Worm (Caenorhabditis elegans) whole organism, young adult: ENCODE data around the gene nhr-128.
A peak's percentile ranks its signal among the peaks of the same experiment; 100 is the strongest.

Source experiments
- B0019.2 ChIP-seq: fragments of 200-800 bp; sonication (Bioruptor generic); conservative IDR thresholded peaks from 2 replicates; pipeline ENCODE4 v1.3.6; 2022; ENCODE audit warnings: missing genetic modification reagents, missing genetic modification characterization, missing compliant biosample characterization
- B0261.1 ChIP-seq: sonication (generic microtip); optimal IDR thresholded peaks from 2 replicates; lab custom pipeline; 2016; ENCODE audit warnings: mild to moderate bottlenecking, missing genetic modification characterization, moderate library complexity, missing compliant biosample characterization
- F37B4.10 ChIP-seq: fragments of 200-800 bp; sonication (Bioruptor generic); IDR thresholded peaks from 2 replicates; pipeline ENCODE4 v1.3.6; 2022; ENCODE audit warnings: missing genetic modification characterization, missing compliant biosample characterization
- F49E8.2 ChIP-seq: sonication (generic microtip); optimal IDR thresholded peaks from 3 replicates; lab custom pipeline; 2017; ENCODE audit warnings: missing genetic modification characterization, mild to moderate bottlenecking, missing compliant biosample characterization, antibody characterized with exemption, moderate library complexity; ENCODE audit not compliant: insufficient read depth
- F52B5.7 ChIP-seq: sonication (generic microtip); optimal IDR thresholded peaks from 2 replicates; lab custom pipeline; 2016; ENCODE audit warnings: mild to moderate bottlenecking, missing genetic modification characterization, missing compliant biosample characterization
- F55B11.4 ChIP-seq: sonication (generic microtip); optimal IDR thresholded peaks from 2 replicates; lab custom pipeline; 2016; ENCODE audit warnings: missing compliant biosample characterization, missing genetic modification characterization, borderline replicate concordance; ENCODE audit not compliant: insufficient read depth
- F57A8.1 ChIP-seq: fragments of 200-800 bp; sonication (Bioruptor generic); optimal IDR thresholded peaks from 2 replicates; lab custom pipeline; 2018; ENCODE audit warnings: mild to moderate bottlenecking, missing genetic modification characterization, moderate library complexity, missing compliant biosample characterization
- T07F8.4 ChIP-seq: sonication (generic microtip); optimal IDR thresholded peaks from 2 replicates; lab custom pipeline; 2016; ENCODE audit warnings: mild to moderate bottlenecking, missing genetic modification characterization, moderate library complexity, missing compliant biosample characterization
- Y67H2A.10 ChIP-seq: fragments of 200-800 bp; sonication (Bioruptor generic); conservative IDR thresholded peaks from 2 replicates; pipeline ENCODE4 v1.3.6; 2022; ENCODE audit warnings: missing genetic modification reagents, missing genetic modification characterization, missing compliant biosample characterization
- ZK185.1 ChIP-seq: sonication (generic microtip); optimal IDR thresholded peaks from 2 replicates; lab custom pipeline; 2016; ENCODE audit warnings: mild to moderate bottlenecking, missing genetic modification characterization, missing compliant biosample characterization; ENCODE audit not compliant: poor library complexity, severe bottlenecking
- athp-1 ChIP-seq: sonication (generic microtip); optimal IDR thresholded peaks from 2 replicates; lab custom pipeline; 2017; ENCODE audit warnings: mild to moderate bottlenecking, missing genetic modification characterization, missing compliant biosample characterization
- attf-3 ChIP-seq: fragments of 200-800 bp; sonication (Bioruptor generic); conservative IDR thresholded peaks from 2 replicates; pipeline ENCODE4 v1.3.6; 2022; ENCODE audit warnings: missing genetic modification reagents, missing genetic modification characterization, missing compliant biosample characterization
- attf-6 ChIP-seq: fragments of 200-800 bp; sonication (Bioruptor generic); IDR thresholded peaks from 2 replicates; pipeline ENCODE4 v1.3.6; 2022; ENCODE audit warnings: missing genetic modification reagents, missing genetic modification characterization, missing compliant biosample characterization
- bed-2 ChIP-seq: fragments of 200-800 bp; sonication (Bioruptor generic); IDR thresholded peaks from 2 replicates; pipeline ENCODE4 v1.3.6; 2022; ENCODE audit warnings: missing genetic modification reagents, missing genetic modification characterization, missing compliant biosample characterization
- ceh-27 ChIP-seq: fragments of 200-800 bp; sonication (Bioruptor generic); optimal IDR thresholded peaks from 2 replicates; lab custom pipeline; 2018; ENCODE audit warnings: mild to moderate bottlenecking, missing genetic modification characterization, moderate library complexity, missing compliant biosample characterization
- ceh-40 ChIP-seq: fragments of 200-800 bp; sonication (Bioruptor generic); IDR thresholded peaks from 2 replicates; pipeline ENCODE4 v1.3.6; 2022; ENCODE audit warnings: missing genetic modification characterization, missing compliant biosample characterization
- die-1 ChIP-seq: sonication (generic microtip); optimal IDR thresholded peaks from 2 replicates; lab custom pipeline; 2016; ENCODE audit warnings: missing genotype, mild to moderate bottlenecking, missing genetic modification characterization, missing compliant biosample characterization
- dpl-1 ChIP-seq: fragments of 150-350 bp; optimal IDR thresholded peaks from 2 replicates; lab custom pipeline; 2014; ENCODE audit warnings: missing biosample characterization, missing genetic modification reagents, missing genetic modification characterization
- ekl-4 ChIP-seq: fragments of 200-800 bp; sonication (Bioruptor generic); IDR thresholded peaks from 2 replicates; pipeline ENCODE4 v1.3.6; 2022; ENCODE audit warnings: missing genetic modification reagents, missing genetic modification characterization, missing compliant biosample characterization
- ets-4 ChIP-seq: fragments of 200-800 bp; sonication (Bioruptor generic); optimal IDR thresholded peaks from 2 replicates; lab custom pipeline; 2018; ENCODE audit warnings: mild to moderate bottlenecking, missing genetic modification characterization, missing compliant biosample characterization
- fkh-3 ChIP-seq: sonication (generic microtip); optimal IDR thresholded peaks from 2 replicates; lab custom pipeline; 2016; ENCODE audit warnings: mild to moderate bottlenecking, missing genetic modification characterization, missing compliant biosample characterization
- gei-17 ChIP-seq: fragments of 200-800 bp; sonication (Bioruptor generic); optimal IDR thresholded peaks from 2 replicates; lab custom pipeline; 2018; ENCODE audit warnings: mild to moderate bottlenecking, missing genetic modification characterization, missing compliant biosample characterization
- let-526 ChIP-seq: fragments of 200-800 bp; sonication (Bioruptor generic); IDR thresholded peaks from 2 replicates; pipeline ENCODE4 v1.3.6; 2022; ENCODE audit warnings: missing genetic modification reagents, missing genetic modification characterization, missing compliant biosample characterization
- lin-54 ChIP-seq: fragments of 200-800 bp; sonication (Bioruptor generic); optimal IDR thresholded peaks from 2 replicates; lab custom pipeline; 2018; ENCODE audit warnings: mild to moderate bottlenecking, missing genetic modification characterization, missing compliant biosample characterization
- lir-1 ChIP-seq: fragments of 200-800 bp; sonication (Bioruptor generic); conservative IDR thresholded peaks from 2 replicates; pipeline ENCODE4 v1.3.6; 2022; ENCODE audit warnings: missing genetic modification reagents, missing genetic modification characterization, missing compliant biosample characterization
- madf-8 ChIP-seq: fragments of 200-800 bp; sonication (Bioruptor generic); conservative IDR thresholded peaks from 2 replicates; pipeline ENCODE4 v1.3.6; 2022; ENCODE audit warnings: missing genetic modification reagents, missing genetic modification characterization, missing compliant biosample characterization
- mcd-1 ChIP-seq: fragments of 200-800 bp; sonication (Bioruptor generic); IDR thresholded peaks from 2 replicates; pipeline ENCODE4 v1.3.6; 2022; ENCODE audit warnings: missing genetic modification reagents, missing genetic modification characterization, missing compliant biosample characterization
- nfya-2 ChIP-seq: fragments of 200-800 bp; sonication (Bioruptor generic); IDR thresholded peaks from 2 replicates; pipeline ENCODE4 v1.3.6; 2022; ENCODE audit warnings: missing genetic modification reagents, missing genetic modification characterization, missing compliant biosample characterization
- nhr-120 ChIP-seq: fragments of 200-800 bp; sonication (Bioruptor generic); IDR thresholded peaks from 2 replicates; pipeline ENCODE4 v1.3.6; 2022; ENCODE audit warnings: missing genetic modification characterization, missing compliant biosample characterization
- nhr-80 ChIP-seq: sonication (generic microtip); optimal IDR thresholded peaks from 2 replicates; lab custom pipeline; 2016; ENCODE audit warnings: missing genetic modification characterization, missing compliant biosample characterization
- rpc-1 ChIP-seq, 2 experiments: fragments of 150-350 bp in 1 of 2; sonication (generic microtip) in 1 of 2; optimal IDR thresholded peaks; 2 replicates each; lab custom pipeline; 2014 to 2018; ENCODE audit warnings: missing biosample characterization in 1 of 2, missing genetic modification characterization in 1 of 2, missing genetic modification reagents in 1 of 2, missing genotype in 1 of 2
- snpc-1.3 ChIP-seq: sonication (generic microtip); optimal IDR thresholded peaks from 2 replicates; lab custom pipeline; 2017; ENCODE audit warnings: missing genetic modification characterization, mild to moderate bottlenecking, missing compliant biosample characterization, antibody characterized with exemption, moderate library complexity, missing genotype, missing genetic modification reagents; ENCODE audit not compliant: insufficient read depth
- sptf-2 ChIP-seq: fragments of 200-800 bp; sonication (Bioruptor generic); optimal IDR thresholded peaks from 2 replicates; lab custom pipeline; 2018; ENCODE audit warnings: mild to moderate bottlenecking, missing genetic modification characterization, missing compliant biosample characterization
- xnd-1 ChIP-seq: sonication (generic microtip); optimal IDR thresholded peaks from 2 replicates; lab custom pipeline; 2016; ENCODE audit warnings: missing genotype, missing genetic modification reagents, missing genetic modification characterization, missing compliant biosample characterization
- zfh-2 ChIP-seq: fragments of 200-800 bp; sonication (Bioruptor generic); conservative IDR thresholded peaks from 2 replicates; pipeline ENCODE4 v1.3.6; 2022; ENCODE audit warnings: missing genetic modification reagents, missing genetic modification characterization, missing compliant biosample characterization
- ztf-25 ChIP-seq: fragments of 200-800 bp; sonication (Bioruptor generic); IDR thresholded peaks from 2 replicates; pipeline ENCODE4 v1.3.6; 2022; ENCODE audit warnings: missing genetic modification reagents, missing genetic modification characterization, missing compliant biosample characterization
- ztf-28 ChIP-seq: fragments of 200-800 bp; sonication (Bioruptor generic); IDR thresholded peaks from 2 replicates; pipeline ENCODE4 v1.3.6; 2022; ENCODE audit warnings: missing genetic modification reagents, missing genetic modification characterization, missing compliant biosample characterization

The nhr-128 gene

DNA sequence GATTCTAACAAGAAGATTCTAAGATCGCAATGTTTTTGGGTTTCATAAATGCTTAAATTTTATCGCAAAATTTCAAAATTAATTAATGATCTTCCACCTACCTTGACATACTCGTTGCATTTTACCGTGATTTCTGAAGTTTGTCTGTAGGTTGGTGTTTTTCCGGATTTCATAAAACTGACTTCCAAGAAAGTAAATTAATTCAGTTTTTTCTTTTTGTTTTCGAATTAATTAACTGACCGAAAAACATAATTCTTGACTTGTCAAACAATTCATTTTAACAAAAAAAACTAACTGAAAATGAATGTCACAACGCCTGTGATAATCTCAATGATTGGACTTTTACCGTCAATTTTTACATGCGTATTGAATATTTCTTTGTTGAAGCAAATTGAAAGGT is 40.1 kb upstream of the nhr-128 start, which contains the start of gene srbc-16:
TSS of gene srbc-16 (plus strand) at position 301 of the 400 bp plus-strand sequence.
- TF ChIP-seq ceh-40 (GFP tag; lab: Robert Waterston, UW) = no peak
- no peak for TF ChIP-seq Y67H2A.10 (GFP tag; lab: Robert Waterston, UW)
- TF ChIP-seq attf-6 (GFP tag; lab: Robert Waterston, UW) = no peak
- TF ChIP-seq let-526 (GFP tag; lab: Robert Waterston, UW) = no peak
- TF ChIP-seq ekl-4 (GFP tag; lab: Robert Waterston, UW) = no peak
- no peak for TF ChIP-seq lin-54 (GFP tag; lab: Kevin White, UChicago)
- TF ChIP-seq snpc-1.3 (tag; lab: Kevin White, UChicago) = no peak
- no peak for TF ChIP-seq fkh-3
- TF ChIP-seq F49E8.2 (tag; lab: Kevin White, UChicago) = no peak
- TF ChIP-seq xnd-1 (tag; lab: Kevin White, UChicago) = no peak
- TF ChIP-seq nhr-120 (GFP tag; lab: Robert Waterston, UW) = no peak
- TF ChIP-seq lir-1 = no peak
- TF ChIP-seq F52B5.7 (tag; lab: Kevin White, UChicago) = no peak
- TF ChIP-seq ztf-28 (GFP tag; lab: Robert Waterston, UW) = no peak
- TF ChIP-seq B0261.1 (tag; lab: Kevin White, UChicago) = no peak
- TF ChIP-seq mcd-1 (GFP tag; lab: Robert Waterston, UW) = no peak
- no peak for TF ChIP-seq sptf-2 (GFP tag; lab: Kevin White, UChicago)

DNA sequence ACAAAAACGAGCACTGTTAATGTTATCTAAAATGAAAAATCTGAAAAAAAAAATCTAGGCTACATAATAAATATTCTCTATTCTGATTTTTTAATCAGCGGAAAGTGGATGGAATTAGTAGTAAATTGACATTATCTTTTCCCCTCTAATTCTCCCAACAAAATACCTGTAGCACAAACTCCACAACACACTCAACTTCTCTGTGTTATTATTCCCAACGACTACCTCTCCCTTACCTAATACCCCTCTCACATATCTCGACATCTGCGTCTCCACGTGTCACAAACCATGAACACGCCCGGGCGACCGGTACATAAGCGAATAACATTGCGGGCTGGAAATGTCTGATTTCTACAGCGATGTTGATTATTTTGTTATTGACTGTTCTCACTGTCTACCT is 38.7 kb upstream of the nhr-128 start, which contains the start of gene cyp-33C2:
TSS of gene cyp-33C2 (plus strand) at position 327 of the 400 bp plus-strand sequence.
- TF ChIP-seq T07F8.4 (tag; lab: Kevin White, UChicago) (no peak), Y67H2A.10 (GFP tag; lab: Robert Waterston, UW) (no peak), ZK185.1 (tag; lab: Kevin White, UChicago) (no peak), ztf-25 (no peak), attf-3 (no peak), athp-1 (tag; lab: Kevin White, UChicago) (no peak), let-526 (GFP tag; lab: Robert Waterston, UW) (peak; percentile 28; the same call in 1 of the 2 replicates), ets-4 (GFP tag; lab: Kevin White, UChicago) (no peak), F55B11.4 (tag; lab: Kevin White, UChicago) (no peak), madf-8 (GFP tag; lab: Robert Waterston, UW) (no peak), nhr-80 (tag; lab: Kevin White, UChicago) (peak; percentile 51), B0019.2 (GFP tag; lab: Robert Waterston, UW) (no peak), bed-2 (GFP tag; lab: Robert Waterston, UW) (no peak), ceh-27 (no peak), gei-17 (GFP tag; lab: Kevin White, UChicago) (no peak), nfya-2 (GFP tag; lab: Robert Waterston, UW) (no peak), rpc-1 (optimal IDR thresholded peaks at IDR 0.05; lab: Kevin White, UChicago) (no peak), rpc-1 (tag; optimal IDR thresholded peaks at IDR 0.05; lab: Kevin White, UChicago) (no peak), F57A8.1 (no peak)

DNA sequence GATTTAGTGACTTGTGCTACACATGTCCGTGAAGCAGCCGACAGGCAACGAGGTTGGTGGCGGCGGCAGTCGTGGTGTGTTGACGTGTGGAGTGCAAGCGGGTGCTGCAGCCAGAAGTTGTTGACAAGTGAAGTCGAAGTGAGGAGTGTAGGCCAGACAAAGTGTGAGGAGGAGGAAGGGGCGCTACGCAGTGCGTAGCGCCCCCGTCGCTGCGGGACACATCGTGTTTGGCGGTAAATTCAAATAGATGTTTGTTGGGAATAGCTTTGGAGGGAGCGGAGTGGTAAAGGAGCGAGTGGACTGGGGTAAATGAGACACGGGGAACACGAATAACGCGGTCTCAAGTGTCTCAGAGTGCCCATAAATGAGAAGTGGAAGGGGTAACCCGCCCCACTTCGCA is 36.4 kb upstream of the nhr-128 start:
- TF ChIP-seq zfh-2 (GFP tag; lab: Robert Waterston, UW) = 0 out of 2 replicates have a peak, but pooled peaks have one; percentile 44
- TF ChIP-seq ekl-4 (GFP tag; lab: Robert Waterston, UW) = no peak
- TF ChIP-seq snpc-1.3 (tag; lab: Kevin White, UChicago) = no peak
- 0 out of 2 replicates have a peak, but pooled peaks have one; percentile 47 for TF ChIP-seq F37B4.10 (GFP tag; lab: Robert Waterston, UW)
- TF ChIP-seq die-1 (tag; lab: Kevin White, UChicago) = no peak
- TF ChIP-seq dpl-1 (GFP tag; lab: Kevin White, UChicago) = no peak
